Worm (Caenorhabditis elegans) whole organism, L4 larva: Measurements from ENCODE around the gene T14B4.8.

ENCODE experiments used
- ZK546.5 ChIP-seq, 2 experiments: sonication (generic microtip); optimal IDR thresholded peaks; 2 replicates each; lab custom pipeline; 2017; ENCODE audit warnings: missing biosample characterization in 2 of 2, missing genetic modification characterization in 2 of 2
- ama-1 ChIP-seq: fragments of 150-350 bp; optimal IDR thresholded peaks from 2 replicates; lab custom pipeline; 2014; ENCODE audit warnings: inconsistent platforms, mixed read lengths
- dmd-6 ChIP-seq: fragments of 200-800 bp; sonication (Bioruptor generic); IDR thresholded peaks from 2 replicates; pipeline ENCODE4 v1.3.6; 2022; ENCODE audit warnings: missing genetic modification reagents, missing genetic modification characterization, missing compliant biosample characterization
- nhr-6 ChIP-seq: fragments of 150-350 bp; optimal IDR thresholded peaks from 2 replicates; lab custom pipeline; 2014; ENCODE audit warnings: missing biosample characterization, missing genetic modification characterization
- pha-4 ChIP-seq, 2 experiments: fragments of 150-350 bp in 1 of 2; fragments of 200-800 bp in 1 of 2; sonication (Bioruptor generic) in 1 of 2; IDR thresholded peaks in 1 of 2; optimal IDR thresholded peaks in 1 of 2; 2 replicates each; pipeline versions ENCODE4 v1.3.6 to Lab custom; 2014 to 2022; ENCODE audit warnings: missing genetic modification characterization in 2 of 2, missing genetic modification reagents in 2 of 2, missing biosample characterization in 1 of 2, missing compliant biosample characterization in 1 of 2

ce11 chrII:6712177-6712981, 16.8 kb downstream of the T14B4.8 start, which contains the start of the genes dpy-10 and T14B4.19:
- no peak for TF ChIP-seq ama-1 (lab: Kevin White, UChicago)
- TF ChIP-seq dmd-6: no peak
- TF ChIP-seq nhr-6 (tag; lab: Kevin White, UChicago): no peak
- no peak for TF ChIP-seq ZK546.5 (tag; optimal IDR thresholded peaks at IDR 0.05; lab: Kevin White, UChicago)
- TF ChIP-seq pha-4 (GFP tag; IDR thresholded peaks at IDR 0.05; lab: Robert Waterston, UW): no peak
- TF ChIP-seq pha-4 (tag; optimal IDR thresholded peaks at IDR 0.05; lab: Kevin White, UChicago): no peak
